Worm (Caenorhabditis elegans) whole organism, L1 larva: ENCODE results near the gene col-95.

ENCODE experiments used
- C04F5.9 ChIP-seq: sonication (generic microtip); optimal IDR thresholded peaks from 2 replicates; lab custom pipeline; 2016; ENCODE audit warnings: missing genetic modification characterization, missing compliant biosample characterization
- C16A3.4 ChIP-seq: fragments of 150-350 bp; optimal IDR thresholded peaks from 2 replicates; lab custom pipeline; 2014; ENCODE audit warnings: missing biosample characterization, missing genetic modification characterization
- C34B4.2 ChIP-seq: sonication (generic microtip); optimal IDR thresholded peaks from 2 replicates; lab custom pipeline; 2017; ENCODE audit warnings: mild to moderate bottlenecking, missing genetic modification characterization, missing compliant biosample characterization
- F16B12.6 ChIP-seq: fragments of 150-350 bp; optimal IDR thresholded peaks from 2 replicates; lab custom pipeline; 2014; ENCODE audit warnings: missing biosample characterization, missing genetic modification characterization
- aly-2 ChIP-seq: fragments of 150-350 bp; optimal IDR thresholded peaks from 2 replicates; lab custom pipeline; 2014; ENCODE audit warnings: missing biosample characterization, missing genetic modification characterization
- blmp-1 ChIP-seq: fragments of 150-350 bp; optimal IDR thresholded peaks from 2 replicates; lab custom pipeline; 2014; ENCODE audit warnings: missing biosample characterization, missing genetic modification characterization
- ceh-8 ChIP-seq: fragments of 200-800 bp; sonication (Bioruptor generic); optimal IDR thresholded peaks from 2 replicates; lab custom pipeline; 2018; ENCODE audit warnings: mild to moderate bottlenecking, missing genetic modification characterization, moderate library complexity, missing compliant biosample characterization
- elt-2 ChIP-seq: sonication (generic microtip); optimal IDR thresholded peaks from 2 replicates; lab custom pipeline; 2016; ENCODE audit warnings: missing genetic modification characterization, mild to moderate bottlenecking, inconsistent platforms, missing compliant biosample characterization, missing genetic modification reagents
- elt-3 ChIP-seq, 6 experiments: fragments of 150-350 bp in 1 of 6; sonication (generic microtip); optimal IDR thresholded peaks; 2 replicates each; lab custom pipeline; 2017 to 2018; ENCODE audit warnings: missing biosample characterization in 6 of 6, missing genetic modification characterization in 6 of 6, inconsistent platforms in 1 of 6
- ets-5 ChIP-seq: fragments of 200-800 bp; sonication (Bioruptor generic); IDR thresholded peaks from 2 replicates; pipeline ENCODE4 v1.3.6; 2022; ENCODE audit warnings: missing genetic modification characterization, missing compliant biosample characterization
- fkh-8 ChIP-seq: sonication (generic microtip); optimal IDR thresholded peaks from 2 replicates; lab custom pipeline; 2016; ENCODE audit warnings: mild to moderate bottlenecking, missing genetic modification characterization, missing compliant biosample characterization
- fos-1 ChIP-seq: fragments of 150-350 bp; optimal IDR thresholded peaks from 2 replicates; lab custom pipeline; 2014; ENCODE audit warnings: missing biosample characterization, missing genetic modification characterization
- grh-1 ChIP-seq: fragments of 200-800 bp; sonication (Bioruptor generic); IDR thresholded peaks from 2 replicates; pipeline ENCODE4 v1.3.6; 2022; ENCODE audit warnings: missing genetic modification reagents, missing genetic modification characterization, missing compliant biosample characterization
- hlh-17 ChIP-seq: fragments of 200-800 bp; sonication (Bioruptor generic); optimal IDR thresholded peaks from 2 replicates; lab custom pipeline; 2018; ENCODE audit warnings: missing genetic modification characterization, mild to moderate bottlenecking, missing compliant biosample characterization, moderate library complexity, borderline replicate concordance
- isw-1 ChIP-seq: fragments of 200-800 bp; sonication (Bioruptor generic); IDR thresholded peaks from 2 replicates; pipeline ENCODE4 v1.3.6; 2022; ENCODE audit warnings: missing genetic modification characterization, missing compliant biosample characterization
- jun-1 ChIP-seq: fragments of 150-350 bp; optimal IDR thresholded peaks from 2 replicates; lab custom pipeline; 2014; ENCODE audit warnings: missing biosample characterization, missing genetic modification reagents, missing genetic modification characterization
- lin-13 ChIP-seq: fragments of 150-350 bp; optimal IDR thresholded peaks from 2 replicates; lab custom pipeline; 2014; ENCODE audit warnings: missing biosample characterization, missing genetic modification reagents, missing genetic modification characterization
- lin-14 ChIP-seq: fragments of 200-800 bp; sonication (Bioruptor generic); optimal IDR thresholded peaks from 2 replicates; lab custom pipeline; 2018; ENCODE audit warnings: mild to moderate bottlenecking, missing genetic modification characterization, moderate library complexity, missing compliant biosample characterization
- lin-15B ChIP-seq: fragments of 150-350 bp; sonication (generic microtip); optimal IDR thresholded peaks from 3 replicates; lab custom pipeline; 2014; ENCODE audit warnings: missing biosample characterization, missing genetic modification characterization
- lir-3 ChIP-seq: sonication (generic microtip); optimal IDR thresholded peaks from 2 replicates; lab custom pipeline; 2016; ENCODE audit warnings: mild to moderate bottlenecking, missing genetic modification characterization, moderate library complexity, missing compliant biosample characterization; ENCODE audit not compliant: poor library complexity
- lsy-2 ChIP-seq, 2 experiments: fragments of 150-350 bp; optimal IDR thresholded peaks; 2 replicates each; lab custom pipeline; 2014; ENCODE audit warnings: missing biosample characterization in 2 of 2, missing genetic modification characterization in 2 of 2
- mab-9 ChIP-seq: fragments of 200-800 bp; sonication (Bioruptor generic); IDR thresholded peaks from 2 replicates; pipeline ENCODE4 v1.3.6; 2022; ENCODE audit warnings: missing genetic modification reagents, missing genetic modification characterization, missing compliant biosample characterization
- mdl-1 ChIP-seq, 2 experiments: fragments of 150-350 bp; optimal IDR thresholded peaks; 2 replicates each; lab custom pipeline; 2014 to 2017; ENCODE audit warnings: missing biosample characterization in 2 of 2, missing genetic modification characterization in 2 of 2, inconsistent platforms in 1 of 2
- mep-1 ChIP-seq: fragments of 150-350 bp; optimal IDR thresholded peaks from 2 replicates; lab custom pipeline; 2014; ENCODE audit warnings: missing biosample characterization, missing genetic modification characterization
- nhr-19 ChIP-seq: fragments of 200-800 bp; sonication (Bioruptor generic); conservative IDR thresholded peaks from 2 replicates; pipeline ENCODE4 v1.3.6; 2022; ENCODE audit warnings: missing genetic modification characterization, missing compliant biosample characterization
- nhr-20 ChIP-seq: sonication (generic microtip); optimal IDR thresholded peaks from 2 replicates; lab custom pipeline; 2016; ENCODE audit warnings: mild to moderate bottlenecking, missing genetic modification characterization, missing compliant biosample characterization
- nhr-47 ChIP-seq: sonication (generic microtip); optimal IDR thresholded peaks from 2 replicates; lab custom pipeline; 2016; ENCODE audit warnings: mild to moderate bottlenecking, missing genetic modification characterization, moderate library complexity, missing compliant biosample characterization
- nhr-71 ChIP-seq: sonication (generic microtip); optimal IDR thresholded peaks from 2 replicates; lab custom pipeline; 2016; ENCODE audit warnings: mild to moderate bottlenecking, missing genetic modification characterization, moderate library complexity, missing compliant biosample characterization
- nhr-77 ChIP-seq: fragments of 150-350 bp; optimal IDR thresholded peaks from 2 replicates; lab custom pipeline; 2014; ENCODE audit warnings: missing biosample characterization, missing genetic modification characterization
- pag-3 ChIP-seq: sonication (generic microtip); optimal IDR thresholded peaks from 2 replicates; lab custom pipeline; 2017; ENCODE audit warnings: missing genetic modification characterization, mild to moderate bottlenecking, missing compliant biosample characterization, antibody characterized with exemption, borderline replicate concordance; ENCODE audit not compliant: insufficient read depth
- rnt-1 ChIP-seq: sonication (generic microtip); optimal IDR thresholded peaks from 2 replicates; lab custom pipeline; 2016; ENCODE audit warnings: mild to moderate bottlenecking, missing genetic modification characterization, moderate library complexity, missing compliant biosample characterization
- skn-1 ChIP-seq: fragments of 150-350 bp; optimal IDR thresholded peaks from 2 replicates; lab custom pipeline; 2014; ENCODE audit warnings: missing biosample characterization, missing genetic modification characterization
- snpc-4 ChIP-seq: fragments of 150-350 bp; optimal IDR thresholded peaks from 2 replicates; lab custom pipeline; 2014; ENCODE audit warnings: missing biosample characterization, missing genetic modification characterization
- snu-23 ChIP-seq: sonication (generic microtip); optimal IDR thresholded peaks from 2 replicates; lab custom pipeline; 2016; ENCODE audit warnings: missing genetic modification characterization, missing compliant biosample characterization
- sox-4 ChIP-seq: sonication (generic microtip); optimal IDR thresholded peaks from 2 replicates; lab custom pipeline; 2016; ENCODE audit warnings: missing genetic modification characterization, missing compliant biosample characterization
- sptf-1 ChIP-seq: fragments of 150-350 bp; optimal IDR thresholded peaks from 2 replicates; lab custom pipeline; 2014; ENCODE audit warnings: missing biosample characterization, missing genetic modification characterization
- tbx-2 ChIP-seq: sonication (generic microtip); optimal IDR thresholded peaks from 2 replicates; lab custom pipeline; 2016; ENCODE audit warnings: missing genetic modification characterization, missing compliant biosample characterization
- tlp-1 ChIP-seq: fragments of 150-350 bp; optimal IDR thresholded peaks from 2 replicates; lab custom pipeline; 2014; ENCODE audit warnings: missing biosample characterization, missing genetic modification characterization
- unc-130 ChIP-seq: fragments of 150-350 bp; optimal IDR thresholded peaks from 2 replicates; lab custom pipeline; 2017; ENCODE audit warnings: missing biosample characterization, missing genetic modification characterization, inconsistent platforms
- unc-62 ChIP-seq: fragments of 150-350 bp; optimal IDR thresholded peaks from 2 replicates; lab custom pipeline; 2014; ENCODE audit warnings: missing biosample characterization, missing genetic modification reagents, missing genetic modification characterization
- unc-86 ChIP-seq: sonication (generic microtip); optimal IDR thresholded peaks from 2 replicates; lab custom pipeline; 2016; ENCODE audit warnings: missing genetic modification characterization, missing compliant biosample characterization
- unc-98 ChIP-seq: fragments of 200-800 bp; sonication (Bioruptor generic); IDR thresholded peaks from 2 replicates; pipeline ENCODE4 v1.3.6; 2022; ENCODE audit warnings: missing genetic modification characterization, missing compliant biosample characterization
- vab-15 ChIP-seq: sonication (generic microtip); optimal IDR thresholded peaks from 2 replicates; lab custom pipeline; 2017; ENCODE audit warnings: missing genotype, mild to moderate bottlenecking, missing genetic modification characterization, missing compliant biosample characterization
- ztf-11 ChIP-seq, 2 experiments: sonication (generic microtip); optimal IDR thresholded peaks; 2 replicates each; lab custom pipeline; 2016 to 2017; ENCODE audit warnings: missing genetic modification characterization in 2 of 2, missing biosample characterization in 1 of 2, missing compliant biosample characterization in 1 of 2
- ztf-4 ChIP-seq: fragments of 150-350 bp; optimal IDR thresholded peaks from 2 replicates; lab custom pipeline; 2014; ENCODE audit warnings: missing biosample characterization, missing genetic modification characterization

col-95 gene

DNA sequence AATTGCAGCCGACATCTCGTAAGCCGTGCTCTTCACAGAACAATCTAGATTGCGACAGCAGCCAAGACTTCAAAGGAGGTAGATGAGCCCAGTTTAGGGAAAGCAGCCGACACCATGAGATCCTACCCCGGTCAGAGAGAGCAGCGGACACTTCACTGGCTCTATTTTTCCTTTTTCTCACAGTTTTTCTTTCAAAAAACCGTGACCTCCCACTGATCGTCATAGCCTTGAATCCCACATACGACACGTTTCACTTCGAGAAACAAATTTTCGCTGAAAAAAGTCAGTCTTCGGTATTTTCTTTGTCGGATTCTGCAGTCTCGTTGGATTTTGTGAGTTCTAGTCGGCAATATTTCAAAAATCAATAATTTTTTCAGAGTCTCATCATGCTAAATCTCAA lies 28.3 kb downstream of the col-95 start, which contains the start of gene Y41C4A.21:
Gene Y41C4A.21 (plus strand): TSS at position 301 of the 400 bp plus-strand sequence.
- TF ChIP-seq mep-1 (tag; lab: Kevin White, UChicago) (no peak), nhr-77 (no peak), C34B4.2 (tag; lab: Kevin White, UChicago) (no peak)

DNA sequence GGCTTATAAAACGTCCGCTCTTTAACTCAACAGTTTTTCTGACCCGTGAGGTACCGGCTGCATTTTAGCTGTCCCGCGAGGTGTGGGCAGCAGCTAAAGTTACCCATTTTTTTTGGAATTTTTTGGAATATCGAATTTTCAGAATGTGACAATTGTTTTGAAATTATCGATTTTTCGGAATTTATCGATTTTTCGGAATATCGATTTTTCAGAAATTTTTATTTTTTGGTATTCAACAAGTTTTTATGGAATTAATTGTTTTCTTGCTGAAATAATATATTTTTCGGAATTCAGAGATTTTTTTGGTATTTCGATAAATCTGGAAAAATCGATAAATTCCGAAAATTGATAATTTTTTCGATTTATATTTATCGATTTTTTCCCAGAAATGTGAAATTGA lies 29.1 kb downstream of the col-95 start:
- no peak for TF ChIP-seq mdl-1 (tag; optimal IDR thresholded peaks at IDR 0.05; lab: Kevin White, UChicago)
- TF ChIP-seq unc-86 (tag; lab: Kevin White, UChicago) = no peak
- TF ChIP-seq aly-2 = no peak
- TF ChIP-seq tbx-2 = no peak
- TF ChIP-seq blmp-1 (tag; lab: Kevin White, UChicago) = no peak
- TF ChIP-seq hlh-17 (GFP tag; lab: Kevin White, UChicago) = no peak
- no peak for TF ChIP-seq skn-1 (tag; lab: Kevin White, UChicago)
- no peak for TF ChIP-seq nhr-71 (tag; lab: Kevin White, UChicago)
- TF ChIP-seq elt-2 (tag; lab: Kevin White, UChicago) = no peak
- TF ChIP-seq ceh-8 (GFP tag; lab: Kevin White, UChicago) = no peak
- no peak for TF ChIP-seq rnt-1
- TF ChIP-seq lin-13 (GFP tag; lab: Kevin White, UChicago) = no peak

DNA sequence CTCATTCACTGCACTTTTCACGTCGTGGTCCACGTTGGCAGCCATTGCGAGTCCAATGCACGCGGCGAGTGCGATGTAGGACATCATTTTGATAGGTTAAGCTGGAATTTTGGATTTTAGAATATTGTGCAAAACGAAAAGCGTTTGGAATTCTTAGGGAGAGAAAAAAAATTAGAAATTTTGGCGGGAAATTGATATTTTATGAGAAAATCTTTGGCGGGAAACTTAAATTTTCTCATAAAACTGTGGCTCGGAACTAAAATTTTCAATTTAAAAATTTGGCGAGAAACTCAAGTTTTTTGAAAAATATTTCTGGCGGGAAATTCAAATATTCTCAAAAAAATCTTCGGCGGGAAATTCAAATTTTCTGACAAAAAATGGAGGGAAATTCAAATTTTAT lies 33.7 kb downstream of the col-95 start, which contains the start of gene sup-1:
Gene sup-1 (minus strand): TSS at position 101 of the 400 bp plus-strand sequence.
- no peak for TF ChIP-seq sox-4
- TF ChIP-seq, all 84 proteins: peak for 0

DNA sequence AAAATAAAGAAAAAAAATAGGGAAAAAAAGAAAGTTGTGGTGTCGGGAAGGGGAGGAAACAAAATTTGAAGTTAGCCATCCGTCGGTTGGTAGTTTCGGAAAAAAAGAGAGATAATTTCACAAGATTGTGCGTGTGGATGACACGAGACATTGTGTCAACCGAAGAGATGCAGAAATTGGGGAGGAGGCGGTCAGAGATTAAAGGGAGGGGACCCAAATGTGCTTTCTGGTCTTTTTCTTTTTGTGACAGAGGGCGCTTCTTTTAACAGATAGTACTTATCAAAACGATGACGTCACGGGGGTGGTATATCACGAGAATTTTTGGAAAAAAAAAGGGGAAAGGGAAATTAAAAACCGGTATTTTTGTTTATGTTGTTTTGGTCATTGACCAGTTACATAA lies 34.7 kb downstream of the col-95 start:
- TF ChIP-seq nhr-20 (tag; lab: Kevin White, UChicago) = peak; percentile 57
- TF ChIP-seq tlp-1 (tag; lab: Kevin White, UChicago) = no peak
- no peak for TF ChIP-seq fkh-8
- peak; percentile 25 for TF ChIP-seq unc-130 (tag; lab: Kevin White, UChicago)
- TF ChIP-seq fos-1 (tag; lab: Kevin White, UChicago) = no peak
- no peak for TF ChIP-seq F16B12.6 (tag; lab: Kevin White, UChicago)
- no peak for TF ChIP-seq nhr-77
- no peak for TF ChIP-seq ztf-4
- TF ChIP-seq lin-15B (tag; lab: Kevin White, UChicago) = no peak
- no peak for TF ChIP-seq pag-3
- peak; percentile 14 for TF ChIP-seq skn-1 (tag; lab: Kevin White, UChicago)
- TF ChIP-seq sptf-1 = no peak
- peak; percentile 50 for TF ChIP-seq tbx-2
- TF ChIP-seq hlh-17 (GFP tag; lab: Kevin White, UChicago) = no peak
- no peak for TF ChIP-seq unc-98
- no peak for TF ChIP-seq unc-86 (tag; lab: Kevin White, UChicago)
- TF ChIP-seq nhr-47 (tag; lab: Kevin White, UChicago) = peak; percentile 38
- no peak for TF ChIP-seq C04F5.9 (tag; lab: Kevin White, UChicago)
- peak; percentile 51 for TF ChIP-seq nhr-19 (GFP tag; lab: Robert Waterston, UW)
- TF ChIP-seq ztf-11 (tag; optimal IDR thresholded peaks at IDR 0.05; lab: Kevin White, UChicago) = no peak
- peak; percentile 76 for TF ChIP-seq rnt-1
- peak; percentile 87 for TF ChIP-seq lin-14 (GFP tag; lab: Kevin White, UChicago)
- peak; percentile 70 for TF ChIP-seq snu-23 (GFP tag; lab: Kevin White, UChicago)
- no peak for TF ChIP-seq C34B4.2 (tag; lab: Kevin White, UChicago)
- peak; percentile 20; the same call in 1 of the 2 replicates for TF ChIP-seq isw-1 (GFP tag; lab: Robert Waterston, UW)
- TF ChIP-seq vab-15 (tag; lab: Kevin White, UChicago) = no peak
- TF ChIP-seq snpc-4 (tag; lab: Kevin White, UChicago) = peak; percentile 26
- no peak for TF ChIP-seq unc-62 (GFP tag; lab: Kevin White, UChicago)
- no peak for TF ChIP-seq sox-4
- no peak for TF ChIP-seq ets-5
- no peak for TF ChIP-seq lir-3 (tag; lab: Kevin White, UChicago)
- peak in 1 of 2 experiments; percentile 11 for TF ChIP-seq mdl-1 (tag; optimal IDR thresholded peaks at IDR 0.05; lab: Kevin White, UChicago)
- peak; percentile 84 for TF ChIP-seq blmp-1 (tag; lab: Kevin White, UChicago)
- peak; percentile 57 to 65 for TF ChIP-seq lsy-2 (tag; optimal IDR thresholded peaks at IDR 0.05; lab: Kevin White, UChicago)
- peak in 2 of 6 experiments; percentile 6 to 65 for TF ChIP-seq elt-3 (tag; optimal IDR thresholded peaks at IDR 0.05; lab: Kevin White, UChicago)
- peak; percentile 76 for TF ChIP-seq grh-1 (GFP tag; lab: Robert Waterston, UW)
- peak; percentile 52; the same call in 1 of the 2 replicates for TF ChIP-seq mab-9
- TF ChIP-seq jun-1 (tag; lab: Kevin White, UChicago) = no peak
- TF ChIP-seq C16A3.4 (tag; lab: Kevin White, UChicago) = peak; percentile 29
- TF ChIP-seq nhr-71 (tag; lab: Kevin White, UChicago) = peak; percentile 80
